Fruit fly (Drosophila melanogaster) whole organism, prepupa: ENCODE data around the gene Tmx3.
A peak's percentile ranks its signal among the peaks of the same experiment; 100 is the strongest.

Experiments used
- Blimp-1 ChIP-seq: fragments of 200-800 bp; sonication (Bioruptor generic); optimal IDR thresholded peaks from 3 replicates; lab custom pipeline; 2017; ENCODE audit warnings: missing biosample characterization, missing genetic modification characterization, mild to moderate bottlenecking, moderate library complexity, missing genetic modification reagents
- CG10631 ChIP-seq: fragments of 200-800 bp; sonication (Bioruptor generic); optimal IDR thresholded peaks from 2 replicates; lab custom pipeline; 2016; ENCODE audit warnings: missing biosample characterization, missing genetic modification characterization
- CG10669 ChIP-seq: fragments of 200-800 bp; sonication (Bioruptor generic); optimal IDR thresholded peaks from 3 replicates; lab custom pipeline; 2018; ENCODE audit warnings: missing biosample characterization, mild to moderate bottlenecking, missing genetic modification characterization, moderate library complexity
- CG11294 ChIP-seq: fragments of 200-800 bp; sonication (Bioruptor generic); IDR thresholded peaks from 2 replicates; pipeline ENCODE4 v1.3.6; 2022; ENCODE audit warnings: missing biosample characterization, missing genetic modification characterization
- CG11762 ChIP-seq: fragments of 200-800 bp; sonication (Bioruptor generic); optimal IDR thresholded peaks from 3 replicates; lab custom pipeline; 2016; ENCODE audit warnings: missing biosample characterization, missing genetic modification characterization; ENCODE audit not compliant: insufficient read depth
- CG11902 ChIP-seq: fragments of 200-800 bp; sonication (Bioruptor generic); optimal IDR thresholded peaks from 3 replicates; lab custom pipeline; 2016; ENCODE audit warnings: missing biosample characterization, missing genetic modification characterization
- CG15336 ChIP-seq: fragments of 200-800 bp; sonication (Bioruptor generic); IDR thresholded peaks from 2 replicates; pipeline ENCODE4 v1.3.6; 2022; ENCODE audit warnings: missing biosample characterization, missing genetic modification characterization
- CG1621 ChIP-seq: fragments of 200-800 bp; sonication (Bioruptor generic); optimal IDR thresholded peaks from 3 replicates; lab custom pipeline; 2018; ENCODE audit warnings: missing biosample characterization, mild to moderate bottlenecking, missing genetic modification characterization
- CG3032 ChIP-seq: fragments of 200-800 bp; optimal IDR thresholded peaks from 2 replicates; lab custom pipeline; 2019; ENCODE audit warnings: missing biosample characterization, mild to moderate bottlenecking, missing genetic modification characterization, moderate library complexity
- CG31627 ChIP-seq: fragments of 200-800 bp; sonication (Bioruptor generic); optimal IDR thresholded peaks from 3 replicates; lab custom pipeline; 2016; ENCODE audit warnings: missing biosample characterization, missing genetic modification characterization
- CG34406 ChIP-seq: fragments of 200-800 bp; sonication (Bioruptor generic); optimal IDR thresholded peaks from 3 replicates; lab custom pipeline; 2016; ENCODE audit warnings: missing biosample characterization, missing genetic modification characterization
- CG3919 ChIP-seq: fragments of 200-800 bp; sonication (Bioruptor generic); optimal IDR thresholded peaks from 3 replicates; lab custom pipeline; 2016; ENCODE audit warnings: missing biosample characterization, missing genetic modification characterization
- CG4318 ChIP-seq: fragments of 200-800 bp; sonication (Bioruptor generic); optimal IDR thresholded peaks from 3 replicates; lab custom pipeline; 2017; ENCODE audit warnings: missing biosample characterization, mild to moderate bottlenecking, missing genetic modification characterization
- CG6163 ChIP-seq: fragments of 200-800 bp; sonication (Bioruptor generic); IDR thresholded peaks from 3 replicates; pipeline ENCODE4 v1.3.6; 2022; ENCODE audit warnings: missing biosample characterization, missing genetic modification characterization
- CG6792 ChIP-seq: fragments of 200-800 bp; sonication (Bioruptor generic); optimal IDR thresholded peaks from 3 replicates; lab custom pipeline; 2016; ENCODE audit warnings: missing biosample characterization, missing genetic modification characterization
- CG6854 ChIP-seq: fragments of 200-800 bp; sonication (Bioruptor generic); optimal IDR thresholded peaks from 2 replicates; lab custom pipeline; 2017; ENCODE audit warnings: missing biosample characterization, mild to moderate bottlenecking, missing genetic modification characterization
- CG7368 ChIP-seq: fragments of 200-800 bp; sonication (Bioruptor generic); optimal IDR thresholded peaks from 3 replicates; lab custom pipeline; 2016; ENCODE audit warnings: missing biosample characterization, missing genetic modification characterization
- CG8319 ChIP-seq: fragments of 200-800 bp; sonication (Bioruptor generic); optimal IDR thresholded peaks from 3 replicates; lab custom pipeline; 2016; ENCODE audit warnings: missing biosample characterization, missing genetic modification characterization
- CG8632 ChIP-seq: fragments of 200-800 bp; sonication (Bioruptor generic); optimal IDR thresholded peaks from 3 replicates; lab custom pipeline; 2016; ENCODE audit warnings: missing biosample characterization, missing genetic modification characterization
- CG9139 ChIP-seq: fragments of 200-800 bp; sonication (Bioruptor generic); optimal IDR thresholded peaks from 3 replicates; lab custom pipeline; 2017; ENCODE audit warnings: missing biosample characterization, mild to moderate bottlenecking, missing genetic modification characterization
- Eip75B ChIP-seq: fragments of 200-800 bp; sonication (Bioruptor generic); optimal IDR thresholded peaks from 3 replicates; lab custom pipeline; 2016; ENCODE audit warnings: missing biosample characterization, missing genetic modification characterization
- Eip78C ChIP-seq: fragments of 200-800 bp; sonication (Bioruptor generic); peaks from one replicate; lab custom pipeline; 2016; ENCODE audit warnings: missing biosample characterization, missing genetic modification characterization
- Eip93F ChIP-seq: fragments of 200-800 bp; sonication (Bioruptor generic); optimal IDR thresholded peaks from 2 replicates; lab custom pipeline; 2016; ENCODE audit warnings: missing biosample characterization, mild to moderate bottlenecking, missing genetic modification characterization
- Ets21C ChIP-seq: fragments of 200-800 bp; sonication (Bioruptor generic); optimal IDR thresholded peaks from 3 replicates; lab custom pipeline; 2016; ENCODE audit warnings: missing biosample characterization, missing genetic modification characterization
- Gug ChIP-seq: fragments of 200-800 bp; sonication (Bioruptor generic); IDR thresholded peaks from 2 replicates; pipeline ENCODE4 v1.3.6; 2022; ENCODE audit warnings: missing biosample characterization, missing genetic modification characterization
- Hr38 ChIP-seq: sonication (Bioruptor generic); optimal IDR thresholded peaks from 2 replicates; lab custom pipeline; 2016; ENCODE audit warnings: missing biosample characterization, missing genetic modification characterization
- Hr4 ChIP-seq: fragments of 200-800 bp; sonication (Bioruptor generic); optimal IDR thresholded peaks from 3 replicates; lab custom pipeline; 2016; ENCODE audit warnings: missing biosample characterization, missing genetic modification characterization
- Lpt ChIP-seq: fragments of 200-800 bp; sonication (Bioruptor generic); optimal IDR thresholded peaks from 3 replicates; lab custom pipeline; 2016; ENCODE audit warnings: missing biosample characterization, missing genetic modification characterization
- Met ChIP-seq: fragments of 200-800 bp; sonication (Bioruptor generic); optimal IDR thresholded peaks from 3 replicates; lab custom pipeline; 2016; ENCODE audit warnings: missing biosample characterization, missing genetic modification characterization
- OdsH ChIP-seq: fragments of 200-800 bp; sonication (Bioruptor generic); optimal IDR thresholded peaks from 3 replicates; lab custom pipeline; 2016; ENCODE audit warnings: missing biosample characterization, missing genetic modification characterization
- Smox ChIP-seq: fragments of 200-800 bp; sonication (Bioruptor generic); optimal IDR thresholded peaks from 3 replicates; lab custom pipeline; 2016; ENCODE audit warnings: missing biosample characterization, missing genetic modification characterization
- Sox102F ChIP-seq: fragments of 200-800 bp; sonication (Bioruptor generic); optimal IDR thresholded peaks from 2 replicates; lab custom pipeline; 2016; ENCODE audit warnings: missing biosample characterization, mild to moderate bottlenecking, missing genetic modification characterization
- Sox15 ChIP-seq: fragments of 200-800 bp; sonication (Bioruptor generic); optimal IDR thresholded peaks from 3 replicates; lab custom pipeline; 2016; ENCODE audit warnings: missing biosample characterization, missing genetic modification characterization
- achi ChIP-seq: fragments of 200-800 bp; sonication (Bioruptor generic); optimal IDR thresholded peaks from 3 replicates; lab custom pipeline; 2016; ENCODE audit warnings: missing biosample characterization, missing genetic modification characterization
- acj6 ChIP-seq: fragments of 200-800 bp; sonication (Bioruptor generic); optimal IDR thresholded peaks from 3 replicates; lab custom pipeline; 2016; ENCODE audit warnings: missing biosample characterization, missing genetic modification characterization
- dac ChIP-seq: fragments of 200-800 bp; sonication (Bioruptor generic); optimal IDR thresholded peaks from 2 replicates; lab custom pipeline; 2017; ENCODE audit warnings: missing biosample characterization, mild to moderate bottlenecking, missing genetic modification characterization
- dsx ChIP-seq: fragments of 200-800 bp; optimal IDR thresholded peaks from 3 replicates; lab custom pipeline; 2019; ENCODE audit warnings: missing biosample characterization, mild to moderate bottlenecking, missing genetic modification characterization, moderate library complexity; ENCODE audit not compliant: poor library complexity, severe bottlenecking
- eg ChIP-seq: fragments of 200-800 bp; sonication (Bioruptor generic); IDR thresholded peaks from 3 replicates; pipeline ENCODE4 v1.3.6; 2022; ENCODE audit warnings: missing biosample characterization, missing genetic modification characterization
- esn ChIP-seq: fragments of 200-800 bp; sonication (Bioruptor generic); optimal IDR thresholded peaks from 2 replicates; lab custom pipeline; 2016; ENCODE audit warnings: missing biosample characterization, mild to moderate bottlenecking, missing genetic modification characterization, moderate library complexity
- fd85E ChIP-seq: fragments of 200-800 bp; sonication (Bioruptor generic); optimal IDR thresholded peaks from 3 replicates; lab custom pipeline; 2016; ENCODE audit warnings: missing biosample characterization, missing genetic modification characterization
- fkh ChIP-seq: fragments of 200-800 bp; sonication (Bioruptor generic); optimal IDR thresholded peaks from 3 replicates; lab custom pipeline; 2017; ENCODE audit warnings: missing biosample characterization, mild to moderate bottlenecking, missing genetic modification characterization, moderate library complexity
- lz ChIP-seq: fragments of 200-800 bp; sonication (Bioruptor generic); optimal IDR thresholded peaks from 3 replicates; lab custom pipeline; 2016; ENCODE audit warnings: missing biosample characterization, missing genetic modification characterization
- net ChIP-seq: fragments of 200-800 bp; sonication (Bioruptor generic); optimal IDR thresholded peaks from 3 replicates; lab custom pipeline; 2016; ENCODE audit warnings: missing biosample characterization, missing genetic modification characterization
- pdm3 ChIP-seq: fragments of 200-800 bp; sonication (Bioruptor generic); optimal IDR thresholded peaks from 3 replicates; lab custom pipeline; 2016; ENCODE audit warnings: missing biosample characterization, missing genetic modification characterization
- salr ChIP-seq, 2 experiments: fragments of 200-800 bp; sonication (Bioruptor generic); optimal IDR thresholded peaks; 3 replicates each; lab custom pipeline; 2016 to 2018; ENCODE audit warnings: missing biosample characterization in 2 of 2, missing genetic modification characterization in 2 of 2, mild to moderate bottlenecking in 1 of 2
- spab ChIP-seq: fragments of 200-800 bp; sonication (Bioruptor generic); optimal IDR thresholded peaks from 2 replicates; lab custom pipeline; 2017; ENCODE audit warnings: missing biosample characterization, mild to moderate bottlenecking, missing genetic modification characterization, missing genetic modification reagents
- ss ChIP-seq, 2 experiments: fragments of 200-800 bp; sonication (Bioruptor generic); optimal IDR thresholded peaks; 2 replicates in 1 of 2; 3 replicates in 1 of 2; lab custom pipeline; 2017 to 2018; ENCODE audit warnings: mild to moderate bottlenecking in 2 of 2, missing biosample characterization in 2 of 2, missing genetic modification characterization in 2 of 2, moderate library complexity in 1 of 2
- svp ChIP-seq: fragments of 200-800 bp; sonication (Bioruptor generic); peaks from one replicate; lab custom pipeline; 2016; ENCODE audit warnings: missing biosample characterization, missing genetic modification characterization
- vri ChIP-seq: fragments of 200-800 bp; sonication (Bioruptor generic); optimal IDR thresholded peaks from 3 replicates; lab custom pipeline; 2016; ENCODE audit warnings: missing biosample characterization, mild to moderate bottlenecking, missing genetic modification characterization

Gene Tmx3

dm6 chr3L:16202550-16202949 is 26.4 kb upstream of the Tmx3 start (continued):
- TF ChIP-seq CG11762 (no peak), fd85E (GFP tag; lab: Kevin White, UChicago) (no peak), Sox102F (GFP tag; lab: Kevin White, UChicago) (peak; percentile 56), dac (no peak), Met (peak; percentile 63), CG10631 (GFP tag; lab: Kevin White, UChicago) (peak; percentile 40), acj6 (GFP tag; lab: Kevin White, UChicago) (peak; percentile 50), Hr4 (GFP tag; lab: Kevin White, UChicago) (peak; percentile 16), CG7368 (peak; percentile 23), CG4318 (GFP tag; lab: Kevin White, UChicago) (no peak), CG3032 (tag; lab: Kevin White, UChicago) (peak; percentile 55), pdm3 (GFP tag; lab: Kevin White, UChicago) (peak; percentile 53), spab (GFP tag; lab: Kevin White, UChicago) (peak; percentile 62), Smox (peak; percentile 57), eg (no peak), Eip78C (GFP tag; lab: Kevin White, UChicago) (peak; percentile 92), CG11294 (GFP tag; lab: Robert Waterston, UW) (no peak), lz (GFP tag; lab: Kevin White, UChicago) (peak; percentile 38), CG6854 (no peak), achi (GFP tag; lab: Kevin White, UChicago) (peak; percentile 30), vri (peak; percentile 83), Blimp-1 (GFP tag; lab: Kevin White, UChicago) (no peak), salr (GFP tag; optimal IDR thresholded peaks at IDR 0.05; lab: Kevin White, UChicago) (no peak), Eip75B (GFP tag; lab: Kevin White, UChicago) (peak; percentile 54), CG9139 (peak; percentile 44), CG3919 (GFP tag; lab: Kevin White, UChicago) (peak; percentile 71), CG10669 (peak; percentile 52), CG15336 (GFP tag; lab: Robert Waterston, UW) (0 out of 2 replicates have a peak, but pooled peaks have one; percentile 35), ss (GFP tag; optimal IDR thresholded peaks at IDR 0.05; lab: Kevin White, UChicago) (peak; percentile 12 to 40), CG11902 (GFP tag; lab: Kevin White, UChicago) (peak; percentile 0), dsx (GFP tag; lab: Kevin White, UChicago) (no peak), Gug (GFP tag; lab: Robert Waterston, UW) (no peak), fkh (GFP tag; lab: Kevin White, UChicago) (no peak), CG8319 (GFP tag; lab: Kevin White, UChicago) (peak; percentile 32), Hr38 (GFP tag; lab: Kevin White, UChicago) (no peak), esn (GFP tag; lab: Kevin White, UChicago) (peak; percentile 57), Eip93F (GFP tag; lab: Kevin White, UChicago) (peak; percentile 12), OdsH (peak; percentile 28)

- TF ChIP-seq Ets21C (GFP tag; lab: Kevin White, UChicago) (peak; percentile 81), Blimp-1 (GFP tag; lab: Kevin White, UChicago) (peak; percentile 61), net (GFP tag; lab: Kevin White, UChicago) (peak; percentile 64), dac (no peak), Lpt (GFP tag; lab: Kevin White, UChicago) (peak; percentile 47), CG1621 (peak; percentile 61), CG34406 (peak; percentile 45), dsx (GFP tag; lab: Kevin White, UChicago) (peak; percentile 50), CG11294 (GFP tag; lab: Robert Waterston, UW) (peak; percentile 70; the same call in 1 of the 2 replicates), CG6792 (peak; percentile 69), CG11762 (peak; percentile 38), CG11902 (GFP tag; lab: Kevin White, UChicago) (peak; percentile 74), CG7368 (peak; percentile 58), Eip75B (GFP tag; lab: Kevin White, UChicago) (peak; percentile 52), esn (GFP tag; lab: Kevin White, UChicago) (peak; percentile 85), acj6 (GFP tag; lab: Kevin White, UChicago) (peak; percentile 77), CG6854 (peak; percentile 28), svp (GFP tag; lab: Kevin White, UChicago) (peak; percentile 88), CG6163 (peak; percentile 74), eg (peak; percentile 69), Sox15 (GFP tag; lab: Kevin White, UChicago) (peak; percentile 63), fkh (GFP tag; lab: Kevin White, UChicago) (peak; percentile 9), CG8632 (peak; percentile 70), CG3032 (tag; lab: Kevin White, UChicago) (peak; percentile 62), CG31627 (GFP tag; lab: Kevin White, UChicago) (peak; percentile 83), CG3919 (GFP tag; lab: Kevin White, UChicago) (peak; percentile 77), CG10669 (peak; percentile 76)
These were observed 25.7 kb upstream of the Tmx3 start for dm6 chr3L:16203236-16203635.
